Worm (Caenorhabditis elegans): ENCODE data around the gene srh-120.
"Not testable (repeated sequence)": the region's sequence is repeated elsewhere in the genome, so short reads cannot be mapped to it uniquely, and the experiment has no call there.

The srh-120 gene

ce11 chrV:17409955-17410354 is 14.5 kb downstream of the srh-120 start, which contains the start of gene srh-132:
Gene srh-132, plus strand, starts transcription at chrV:17410255.
- TF ChIP-seq mml-1, fkh-2, unc-39 (tag; optimal IDR thresholded peaks at IDR 0.05): not testable (repeated sequence)

ce11 chrV:17414951-17415350 is 19.5 kb downstream of the srh-120 start, which contains the start of gene T27C5.12:
Gene T27C5.12, plus strand, starts transcription at chrV:17415251.
- no peak for TF ChIP-seq ztf-4 (tag; optimal IDR thresholded peaks at IDR 0.05)
- TF ChIP-seq ztf-11 (tag; optimal IDR thresholded peaks at IDR 0.05), result no peak
- no peak for TF ChIP-seq fos-1 (tag; optimal IDR thresholded peaks at IDR 0.05)
- TF ChIP-seq elt-3 (tag; optimal IDR thresholded peaks at IDR 0.05), result no peak
- TF ChIP-seq lsy-12 (tag; optimal IDR thresholded peaks at IDR 0.05), result no peak
- TF ChIP-seq nhr-28 (tag; optimal IDR thresholded peaks at IDR 0.05), result no peak
- TF ChIP-seq tbx-2 (tag; optimal IDR thresholded peaks at IDR 0.05), result no peak

ce11 chrV:17416833-17417232 is 21.4 kb downstream of the srh-120 start, which contains the start of gene clc-21:
Gene clc-21, plus strand, starts transcription at chrV:17417133.
- TF ChIP-seq elt-2 (tag; optimal IDR thresholded peaks at IDR 0.05), result peak; percentile 56
- TF ChIP-seq ama-1 (optimal IDR thresholded peaks at IDR 0.05), result no peak

- TF ChIP-seq aly-2 (tag; optimal IDR thresholded peaks at IDR 0.05) (no peak), snpc-4 (tag; optimal IDR thresholded peaks at IDR 0.05) (no peak), ceh-82 (tag; optimal IDR thresholded peaks at IDR 0.05) (no peak), mdl-1 (tag; optimal IDR thresholded peaks at IDR 0.05) (no peak), sea-2 (GFP tag; optimal IDR thresholded peaks at IDR 0.05) (no peak)
These were observed 33.8 kb downstream of the srh-120 start for ce11 chrV:17429262-17429661.

ce11 chrV:17430066-17430465 is 34.6 kb downstream of the srh-120 start, which contains the start of gene T27C5.10:
Gene T27C5.10, minus strand, starts transcription at chrV:17430166.
- no peak for TF ChIP-seq ztf-4 (tag; optimal IDR thresholded peaks at IDR 0.05)
- no peak for TF ChIP-seq nhr-12 (tag; optimal IDR thresholded peaks at IDR 0.05)

- TF ChIP-seq zag-1 (tag; optimal IDR thresholded peaks at IDR 0.05) (no peak), R02D3.7 (tag; optimal IDR thresholded peaks at IDR 0.05) (no peak), nhr-23 (tag; optimal IDR thresholded peaks at IDR 0.05) (no peak), unc-39 (tag; optimal IDR thresholded peaks at IDR 0.05) (no peak), nhr-12 (tag; optimal IDR thresholded peaks at IDR 0.05) (no peak)
These were observed 35.4 kb downstream of the srh-120 start, which contains the start of gene srbc-27 for ce11 chrV:17430903-17431302. Gene srbc-27, plus strand, starts transcription at chrV:17431203.

- no peak for TF ChIP-seq lin-39 (tag; optimal IDR thresholded peaks at IDR 0.05)
- no peak for TF ChIP-seq mml-1 (tag; optimal IDR thresholded peaks at IDR 0.05)
- no peak for TF ChIP-seq sea-2 (GFP tag; optimal IDR thresholded peaks at IDR 0.05)
- no peak for TF ChIP-seq lin-15B (tag; optimal IDR thresholded peaks at IDR 0.05)
- TF ChIP-seq elt-1 (tag; optimal IDR thresholded peaks at IDR 0.05), result no peak
- TF ChIP-seq ztf-4 (tag; optimal IDR thresholded peaks at IDR 0.05), result no peak
- TF ChIP-seq ztf-11 (tag; optimal IDR thresholded peaks at IDR 0.05), result no peak
- no peak for TF ChIP-seq pqm-1 (tag; optimal IDR thresholded peaks at IDR 0.05)
- no peak for TF ChIP-seq ZK546.5 (tag; optimal IDR thresholded peaks at IDR 0.05)
- TF ChIP-seq elt-3 (tag; optimal IDR thresholded peaks at IDR 0.05), result no peak
- no peak for TF ChIP-seq egl-5 (tag; optimal IDR thresholded peaks at IDR 0.05)
- TF ChIP-seq nfya-1 (tag; optimal IDR thresholded peaks at IDR 0.05; ENCODE audit: insufficient read depth), result no peak
- no peak for TF ChIP-seq nhr-237 (tag; optimal IDR thresholded peaks at IDR 0.05)
- TF ChIP-seq nhr-76 (tag; optimal IDR thresholded peaks at IDR 0.05), result no peak
- TF ChIP-seq eor-1 (tag; optimal IDR thresholded peaks at IDR 0.05), result no peak
- TF ChIP-seq egl-27 (tag; optimal IDR thresholded peaks at IDR 0.05), result no peak
- TF ChIP-seq nhr-25 (tag; optimal IDR thresholded peaks at IDR 0.05), result no peak
These were observed 41.0 kb downstream of the srh-120 start, which contains the start of gene F20E11.18 for ce11 chrV:17436492-17436891. Gene F20E11.18, minus strand, starts transcription at chrV:17436592.

Data from whole organism, L3 larva.